Fruit fly (Drosophila melanogaster) whole organism, prepupa: ENCODE data around the gene CG10064.

ENCODE experiments used
- CG10631 ChIP-seq: fragments of 200-800 bp; sonication (Bioruptor generic); optimal IDR thresholded peaks from 2 replicates; lab custom pipeline; 2016; ENCODE audit warnings: missing biosample characterization, missing genetic modification characterization
- CG10669 ChIP-seq: fragments of 200-800 bp; sonication (Bioruptor generic); optimal IDR thresholded peaks from 3 replicates; lab custom pipeline; 2018; ENCODE audit warnings: missing biosample characterization, mild to moderate bottlenecking, missing genetic modification characterization, moderate library complexity
- CG11294 ChIP-seq: fragments of 200-800 bp; sonication (Bioruptor generic); IDR thresholded peaks from 2 replicates; pipeline ENCODE4 v1.3.6; 2022; ENCODE audit warnings: missing biosample characterization, missing genetic modification characterization
- CG11762 ChIP-seq: fragments of 200-800 bp; sonication (Bioruptor generic); optimal IDR thresholded peaks from 3 replicates; lab custom pipeline; 2016; ENCODE audit warnings: missing biosample characterization, missing genetic modification characterization; ENCODE audit not compliant: insufficient read depth
- CG11902 ChIP-seq: fragments of 200-800 bp; sonication (Bioruptor generic); optimal IDR thresholded peaks from 3 replicates; lab custom pipeline; 2016; ENCODE audit warnings: missing biosample characterization, missing genetic modification characterization
- CG1621 ChIP-seq: fragments of 200-800 bp; sonication (Bioruptor generic); optimal IDR thresholded peaks from 3 replicates; lab custom pipeline; 2018; ENCODE audit warnings: missing biosample characterization, mild to moderate bottlenecking, missing genetic modification characterization
- CG3032 ChIP-seq: fragments of 200-800 bp; optimal IDR thresholded peaks from 2 replicates; lab custom pipeline; 2019; ENCODE audit warnings: missing biosample characterization, mild to moderate bottlenecking, missing genetic modification characterization, moderate library complexity
- CG31627 ChIP-seq: fragments of 200-800 bp; sonication (Bioruptor generic); optimal IDR thresholded peaks from 3 replicates; lab custom pipeline; 2016; ENCODE audit warnings: missing biosample characterization, missing genetic modification characterization
- CG32006 ChIP-seq: fragments of 200-800 bp; sonication (Bioruptor generic); optimal IDR thresholded peaks from 3 replicates; lab custom pipeline; 2017; ENCODE audit warnings: missing biosample characterization, mild to moderate bottlenecking, missing genetic modification characterization
- CG34406 ChIP-seq: fragments of 200-800 bp; sonication (Bioruptor generic); optimal IDR thresholded peaks from 3 replicates; lab custom pipeline; 2016; ENCODE audit warnings: missing biosample characterization, missing genetic modification characterization
- CG3919 ChIP-seq: fragments of 200-800 bp; sonication (Bioruptor generic); optimal IDR thresholded peaks from 3 replicates; lab custom pipeline; 2016; ENCODE audit warnings: missing biosample characterization, missing genetic modification characterization
- CG6163 ChIP-seq: fragments of 200-800 bp; sonication (Bioruptor generic); IDR thresholded peaks from 3 replicates; pipeline ENCODE4 v1.3.6; 2022; ENCODE audit warnings: missing biosample characterization, missing genetic modification characterization
- CG6276 ChIP-seq: fragments of 200-800 bp; sonication (Bioruptor generic); optimal IDR thresholded peaks from 2 replicates; lab custom pipeline; 2017; ENCODE audit warnings: missing biosample characterization, mild to moderate bottlenecking, missing genetic modification characterization
- CG6792 ChIP-seq: fragments of 200-800 bp; sonication (Bioruptor generic); optimal IDR thresholded peaks from 3 replicates; lab custom pipeline; 2016; ENCODE audit warnings: missing biosample characterization, missing genetic modification characterization
- CG6808 ChIP-seq: fragments of 200-800 bp; sonication (Bioruptor generic); optimal IDR thresholded peaks from 3 replicates; lab custom pipeline; 2017; ENCODE audit warnings: missing biosample characterization, missing genetic modification characterization, mild to moderate bottlenecking, moderate library complexity, missing genetic modification reagents
- CG6854 ChIP-seq: fragments of 200-800 bp; sonication (Bioruptor generic); optimal IDR thresholded peaks from 2 replicates; lab custom pipeline; 2017; ENCODE audit warnings: missing biosample characterization, mild to moderate bottlenecking, missing genetic modification characterization
- CG7368 ChIP-seq: fragments of 200-800 bp; sonication (Bioruptor generic); optimal IDR thresholded peaks from 3 replicates; lab custom pipeline; 2016; ENCODE audit warnings: missing biosample characterization, missing genetic modification characterization
- CG8319 ChIP-seq: fragments of 200-800 bp; sonication (Bioruptor generic); optimal IDR thresholded peaks from 3 replicates; lab custom pipeline; 2016; ENCODE audit warnings: missing biosample characterization, missing genetic modification characterization
- CG8632 ChIP-seq: fragments of 200-800 bp; sonication (Bioruptor generic); optimal IDR thresholded peaks from 3 replicates; lab custom pipeline; 2016; ENCODE audit warnings: missing biosample characterization, missing genetic modification characterization
- CG9139 ChIP-seq: fragments of 200-800 bp; sonication (Bioruptor generic); optimal IDR thresholded peaks from 3 replicates; lab custom pipeline; 2017; ENCODE audit warnings: missing biosample characterization, mild to moderate bottlenecking, missing genetic modification characterization
- Eip75B ChIP-seq: fragments of 200-800 bp; sonication (Bioruptor generic); optimal IDR thresholded peaks from 3 replicates; lab custom pipeline; 2016; ENCODE audit warnings: missing biosample characterization, missing genetic modification characterization
- Eip78C ChIP-seq: fragments of 200-800 bp; sonication (Bioruptor generic); peaks from one replicate; lab custom pipeline; 2016; ENCODE audit warnings: missing biosample characterization, missing genetic modification characterization
- Ets21C ChIP-seq: fragments of 200-800 bp; sonication (Bioruptor generic); optimal IDR thresholded peaks from 3 replicates; lab custom pipeline; 2016; ENCODE audit warnings: missing biosample characterization, missing genetic modification characterization
- Ets96B ChIP-seq: fragments of 200-800 bp; optimal IDR thresholded peaks from 2 replicates; lab custom pipeline; 2019; ENCODE audit warnings: missing biosample characterization, mild to moderate bottlenecking, missing genetic modification characterization, moderate library complexity
- Gug ChIP-seq: fragments of 200-800 bp; sonication (Bioruptor generic); IDR thresholded peaks from 2 replicates; pipeline ENCODE4 v1.3.6; 2022; ENCODE audit warnings: missing biosample characterization, missing genetic modification characterization
- Hr38 ChIP-seq: sonication (Bioruptor generic); optimal IDR thresholded peaks from 2 replicates; lab custom pipeline; 2016; ENCODE audit warnings: missing biosample characterization, missing genetic modification characterization
- Hr39 ChIP-seq: fragments of 200-800 bp; sonication (Bioruptor generic); optimal IDR thresholded peaks from 2 replicates; lab custom pipeline; 2016; ENCODE audit warnings: missing biosample characterization, missing genetic modification characterization
- Hr4 ChIP-seq: fragments of 200-800 bp; sonication (Bioruptor generic); optimal IDR thresholded peaks from 3 replicates; lab custom pipeline; 2016; ENCODE audit warnings: missing biosample characterization, missing genetic modification characterization
- Met ChIP-seq: fragments of 200-800 bp; sonication (Bioruptor generic); optimal IDR thresholded peaks from 3 replicates; lab custom pipeline; 2016; ENCODE audit warnings: missing biosample characterization, missing genetic modification characterization
- OdsH ChIP-seq: fragments of 200-800 bp; sonication (Bioruptor generic); optimal IDR thresholded peaks from 3 replicates; lab custom pipeline; 2016; ENCODE audit warnings: missing biosample characterization, missing genetic modification characterization
- Smox ChIP-seq: fragments of 200-800 bp; sonication (Bioruptor generic); optimal IDR thresholded peaks from 3 replicates; lab custom pipeline; 2016; ENCODE audit warnings: missing biosample characterization, missing genetic modification characterization
- Sox102F ChIP-seq: fragments of 200-800 bp; sonication (Bioruptor generic); optimal IDR thresholded peaks from 2 replicates; lab custom pipeline; 2016; ENCODE audit warnings: missing biosample characterization, mild to moderate bottlenecking, missing genetic modification characterization
- Sox14 ChIP-seq: fragments of 200-800 bp; sonication (Bioruptor generic); optimal IDR thresholded peaks from 3 replicates; lab custom pipeline; 2016; ENCODE audit warnings: missing biosample characterization, missing genetic modification characterization
- achi ChIP-seq: fragments of 200-800 bp; sonication (Bioruptor generic); optimal IDR thresholded peaks from 3 replicates; lab custom pipeline; 2016; ENCODE audit warnings: missing biosample characterization, missing genetic modification characterization
- acj6 ChIP-seq: fragments of 200-800 bp; sonication (Bioruptor generic); optimal IDR thresholded peaks from 3 replicates; lab custom pipeline; 2016; ENCODE audit warnings: missing biosample characterization, missing genetic modification characterization
- cyc ChIP-seq: fragments of 200-800 bp; sonication (Bioruptor generic); optimal IDR thresholded peaks from 3 replicates; lab custom pipeline; 2016; ENCODE audit warnings: missing biosample characterization, missing genetic modification characterization
- dsx ChIP-seq: fragments of 200-800 bp; optimal IDR thresholded peaks from 3 replicates; lab custom pipeline; 2019; ENCODE audit warnings: missing biosample characterization, mild to moderate bottlenecking, missing genetic modification characterization, moderate library complexity; ENCODE audit not compliant: poor library complexity, severe bottlenecking
- eg ChIP-seq: fragments of 200-800 bp; sonication (Bioruptor generic); IDR thresholded peaks from 3 replicates; pipeline ENCODE4 v1.3.6; 2022; ENCODE audit warnings: missing biosample characterization, missing genetic modification characterization
- esn ChIP-seq: fragments of 200-800 bp; sonication (Bioruptor generic); optimal IDR thresholded peaks from 2 replicates; lab custom pipeline; 2016; ENCODE audit warnings: missing biosample characterization, mild to moderate bottlenecking, missing genetic modification characterization, moderate library complexity
- fd59A ChIP-seq: fragments of 200-800 bp; sonication (Bioruptor generic); optimal IDR thresholded peaks from 2 replicates; lab custom pipeline; 2017; ENCODE audit warnings: missing biosample characterization, mild to moderate bottlenecking, missing genetic modification characterization, missing genetic modification reagents
- fkh ChIP-seq: fragments of 200-800 bp; sonication (Bioruptor generic); optimal IDR thresholded peaks from 3 replicates; lab custom pipeline; 2017; ENCODE audit warnings: missing biosample characterization, mild to moderate bottlenecking, missing genetic modification characterization, moderate library complexity
- salr ChIP-seq, 2 experiments: fragments of 200-800 bp; sonication (Bioruptor generic); optimal IDR thresholded peaks; 3 replicates each; lab custom pipeline; 2016 to 2018; ENCODE audit warnings: missing biosample characterization in 2 of 2, missing genetic modification characterization in 2 of 2, mild to moderate bottlenecking in 1 of 2
- spab ChIP-seq: fragments of 200-800 bp; sonication (Bioruptor generic); optimal IDR thresholded peaks from 2 replicates; lab custom pipeline; 2017; ENCODE audit warnings: missing biosample characterization, mild to moderate bottlenecking, missing genetic modification characterization, missing genetic modification reagents
- svp ChIP-seq: fragments of 200-800 bp; sonication (Bioruptor generic); peaks from one replicate; lab custom pipeline; 2016; ENCODE audit warnings: missing biosample characterization, missing genetic modification characterization
- topi ChIP-seq: fragments of 200-800 bp; sonication (Bioruptor generic); optimal IDR thresholded peaks from 3 replicates; lab custom pipeline; 2016; ENCODE audit warnings: missing biosample characterization, missing genetic modification characterization
- vri ChIP-seq: fragments of 200-800 bp; sonication (Bioruptor generic); optimal IDR thresholded peaks from 3 replicates; lab custom pipeline; 2016; ENCODE audit warnings: missing biosample characterization, mild to moderate bottlenecking, missing genetic modification characterization

The CG10064 gene

DNA sequence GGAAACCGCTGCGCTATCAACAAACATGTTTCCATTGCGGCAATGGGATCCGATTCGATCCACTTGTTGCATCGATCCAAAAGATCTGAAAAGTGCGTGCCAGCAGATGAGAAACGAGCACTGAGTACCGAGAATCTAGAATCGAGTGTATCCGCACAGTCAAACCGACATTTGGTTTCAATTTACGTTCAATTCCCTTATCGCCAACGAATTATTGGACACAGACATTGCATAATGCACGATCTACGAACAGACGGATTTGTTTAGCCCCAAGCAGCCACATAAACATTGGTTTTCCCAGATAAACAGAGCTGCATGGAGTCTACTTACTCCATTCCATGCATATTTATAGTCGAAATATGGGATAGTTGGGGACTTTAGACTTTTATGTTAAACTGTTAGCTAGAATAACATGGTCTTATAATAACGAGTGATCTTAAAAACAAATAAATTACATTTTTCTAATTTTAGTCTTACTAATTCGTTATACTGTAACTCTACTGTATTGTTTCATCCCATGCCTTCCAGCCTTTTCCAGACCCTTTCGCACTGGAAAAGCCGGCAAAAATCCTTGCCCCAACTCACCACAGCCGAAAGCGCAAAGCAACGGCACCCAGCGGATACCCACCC lies 11.2 kb upstream of the CG10064 start:
- TF ChIP-seq Eip78C (GFP tag; lab: Kevin White, UChicago) (no peak), CG9139 (GFP tag; lab: Kevin White, UChicago) (no peak), CG1621 (tag; lab: Kevin White, UChicago) (no peak), salr (GFP tag; optimal IDR thresholded peaks at IDR 0.05; lab: Kevin White, UChicago) (no peak), eg (GFP tag; lab: Robert Waterston, UW) (0 out of 3 replicates have a peak, but pooled peaks have one; percentile 24), fd59A (GFP tag; lab: Kevin White, UChicago) (no peak), Gug (no peak), esn (GFP tag; lab: Kevin White, UChicago) (no peak), vri (GFP tag; lab: Kevin White, UChicago) (peak; percentile 29), Smox (GFP tag; lab: Kevin White, UChicago) (no peak)

DNA sequence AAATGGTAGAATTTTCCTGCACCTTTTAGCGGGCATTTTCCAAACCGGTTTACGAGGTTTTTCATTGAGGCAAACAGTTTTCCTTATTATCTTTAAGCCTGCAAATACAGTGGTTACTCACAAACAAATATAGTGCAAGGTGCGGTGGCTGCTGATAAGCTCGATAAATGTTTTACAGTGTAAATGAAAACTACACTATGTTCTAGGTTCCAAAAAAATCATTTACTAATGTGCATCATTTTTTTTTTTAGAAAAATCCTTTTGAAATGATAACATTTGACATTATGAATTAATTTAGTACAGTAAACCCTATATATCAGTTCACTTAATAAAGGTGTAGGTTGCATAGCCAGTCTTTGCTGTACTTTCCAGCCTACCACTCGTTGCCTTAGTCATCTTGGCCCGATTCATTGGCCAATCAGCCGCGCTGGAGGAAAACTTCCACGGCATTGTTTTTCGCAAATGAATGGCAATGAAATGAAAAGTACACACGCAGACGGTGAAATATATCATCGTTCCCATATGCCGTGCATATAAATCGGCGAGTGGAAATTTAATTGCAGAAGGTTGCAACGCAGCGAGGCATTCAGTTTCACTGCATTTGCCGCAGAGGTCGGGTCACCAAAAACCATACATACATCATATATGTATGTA lies 10.5 kb upstream of the CG10064 start:
- TF ChIP-seq Ets96B (tag; lab: Kevin White, UChicago) (no peak), topi (GFP tag; lab: Kevin White, UChicago) (no peak), Smox (GFP tag; lab: Kevin White, UChicago) (peak; percentile 37), dsx (GFP tag; lab: Kevin White, UChicago) (no peak), vri (GFP tag; lab: Kevin White, UChicago) (no peak), CG6792 (peak; percentile 7), Eip78C (GFP tag; lab: Kevin White, UChicago) (peak; percentile 78), cyc (GFP tag; lab: Kevin White, UChicago) (no peak), OdsH (GFP tag; lab: Kevin White, UChicago) (peak; percentile 50), CG34406 (peak; percentile 7), Hr4 (GFP tag; lab: Kevin White, UChicago) (peak; percentile 82), acj6 (GFP tag; lab: Kevin White, UChicago) (peak; percentile 36), CG11294 (GFP tag; lab: Robert Waterston, UW) (peak; percentile 24; the same call in 1 of the 2 replicates), Hr39 (peak; percentile 36), CG3919 (peak; percentile 52), Ets21C (GFP tag; lab: Kevin White, UChicago) (no peak), CG7368 (no peak), svp (GFP tag; lab: Kevin White, UChicago) (peak; percentile 43), CG32006 (GFP tag; lab: Kevin White, UChicago) (peak; percentile 74), Gug (no peak), CG31627 (GFP tag; lab: Kevin White, UChicago) (peak; percentile 37), Hr38 (GFP tag; lab: Kevin White, UChicago) (no peak), CG6854 (GFP tag; lab: Kevin White, UChicago) (no peak), spab (no peak), salr (GFP tag; optimal IDR thresholded peaks at IDR 0.05; lab: Kevin White, UChicago) (peak in 1 of 2 experiments; percentile 22), Sox14 (GFP tag; lab: Kevin White, UChicago) (peak; percentile 5), CG10631 (GFP tag; lab: Kevin White, UChicago) (peak; percentile 8), eg (GFP tag; lab: Robert Waterston, UW) (peak; percentile 73), CG6163 (GFP tag; lab: Robert Waterston, UW) (0 out of 3 replicates have a peak, but pooled peaks have one; percentile 37), esn (GFP tag; lab: Kevin White, UChicago) (no peak), CG6276 (GFP tag; lab: Kevin White, UChicago) (peak; percentile 48), CG8319 (GFP tag; lab: Kevin White, UChicago) (no peak), CG11902 (GFP tag; lab: Kevin White, UChicago) (no peak), CG6808 (peak; percentile 2), CG11762 (GFP tag; lab: Kevin White, UChicago) (no peak), Met (GFP tag; lab: Kevin White, UChicago) (peak; percentile 37), fd59A (GFP tag; lab: Kevin White, UChicago) (no peak), Eip75B (GFP tag; lab: Kevin White, UChicago) (no peak), CG8632 (GFP tag; lab: Kevin White, UChicago) (peak; percentile 42), fkh (GFP tag; lab: Kevin White, UChicago) (no peak), CG9139 (GFP tag; lab: Kevin White, UChicago) (no peak), CG3032 (no peak), achi (GFP tag; lab: Kevin White, UChicago) (peak; percentile 19), CG10669 (GFP tag; lab: Kevin White, UChicago) (no peak), Sox102F (no peak)
